Fruit fly (Drosophila melanogaster): ENCODE results near the gene CG6885.
A peak's percentile ranks its signal among the peaks of the same experiment; 100 is the strongest.

CG6885 gene

DNA sequence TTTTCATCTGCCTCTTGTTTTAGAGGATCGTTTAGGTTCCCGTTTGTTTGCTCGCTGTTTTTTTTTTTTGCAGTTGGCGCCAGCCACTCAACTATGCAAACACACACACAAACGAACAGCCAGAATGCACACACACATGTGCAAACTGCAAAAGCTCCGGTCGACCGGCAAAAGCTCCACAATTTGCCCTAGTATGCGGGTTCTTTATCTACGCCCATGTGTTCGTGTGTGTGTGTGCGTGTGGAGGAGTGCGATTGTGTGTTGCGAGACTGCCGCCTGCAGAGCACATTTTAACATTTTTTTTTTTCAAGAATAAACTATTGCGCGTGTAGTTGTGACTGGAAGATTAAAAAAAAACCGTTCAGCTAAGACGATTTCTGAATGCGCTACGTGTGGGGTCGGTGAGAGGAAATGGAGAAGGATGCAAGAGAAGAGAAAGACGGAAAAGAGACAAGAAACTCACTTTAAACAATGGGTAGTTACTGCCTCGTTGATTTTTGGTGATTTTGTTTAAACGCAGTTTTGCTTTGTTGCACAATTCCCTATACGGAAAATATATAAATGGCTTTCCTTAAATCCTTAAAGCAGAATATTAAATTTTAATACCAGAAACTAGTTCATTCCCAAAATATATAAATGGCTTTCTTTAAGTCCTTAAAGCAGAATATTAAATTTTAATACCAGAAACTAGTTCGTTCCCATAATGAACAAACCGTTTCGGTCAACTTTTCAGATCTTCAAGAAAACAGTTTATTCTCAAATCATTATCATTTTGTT, 47.1 kb downstream of the CG6885 start (continued):
- TF ChIP-seq CG3281 (GFP tag; optimal IDR thresholded peaks at IDR 0.05) (peak; percentile 57), CG16863 (GFP tag; optimal IDR thresholded peaks at IDR 0.05) (no peak), zfh1 (GFP tag; IDR thresholded peaks at IDR 0.05) (0 out of 3 replicates have a peak, but pooled peaks have one; percentile 25), CG4360 (GFP tag; IDR thresholded peaks at IDR 0.05) (no peak), ac (GFP tag; optimal IDR thresholded peaks at IDR 0.05) (no peak), Hr3 (GFP tag; optimal IDR thresholded peaks at IDR 0.05) (peak; percentile 38), Adf1 (GFP tag; IDR thresholded peaks at IDR 0.05) (peak; percentile 42), CG8924 (tag; optimal IDR thresholded peaks at IDR 0.05) (peak; percentile 9), NK7.1 (GFP tag; optimal IDR thresholded peaks at IDR 0.05) (peak; percentile 1), Ssrp (tag; optimal IDR thresholded peaks at IDR 0.05) (no peak), ftz-f1 (GFP tag; optimal IDR thresholded peaks at IDR 0.05) (peak; percentile 87), lmd (GFP tag; IDR thresholded peaks at IDR 0.05) (peak; percentile 31; the same call in 1 of the 2 replicates), CG10654 (GFP tag; optimal IDR thresholded peaks at IDR 0.05) (no peak), Lim3 (GFP tag; IDR thresholded peaks at IDR 0.05) (no peak), CG14441 (GFP tag; IDR thresholded peaks at IDR 0.05) (peak; percentile 62), ci (GFP tag; IDR thresholded peaks at IDR 0.05) (peak; percentile 59; the same call in 1 of the 3 replicates), tgo (GFP tag; IDR thresholded peaks at IDR 0.05) (peak; percentile 23; the same call in 1 of the 3 replicates), chinmo (GFP tag; IDR thresholded peaks at IDR 0.05; ENCODE audit: partially characterized antibody) (peak; percentile 99), amos (GFP tag; IDR thresholded peaks at IDR 0.05; ENCODE audit: partially characterized antibody) (no peak), CG6765 (GFP tag; optimal IDR thresholded peaks at IDR 0.05) (peak; percentile 17), sqz (GFP tag; optimal IDR thresholded peaks at IDR 0.05) (peak; percentile 93), CG10366 (GFP tag; IDR thresholded peaks at IDR 0.05) (peak; percentile 39; the same call in 1 of the 2 replicates), CG11504 (tag; optimal IDR thresholded peaks at IDR 0.05) (peak; percentile 64), CHES-1-like (GFP tag; optimal IDR thresholded peaks at IDR 0.05) (peak; percentile 21), hth (optimal IDR thresholded peaks at IDR 0.05) (no peak), Oli (tag; optimal IDR thresholded peaks at IDR 0.05) (peak; percentile 55), ara (GFP tag; IDR thresholded peaks at IDR 0.05) (no peak), CG7357 (GFP tag; IDR thresholded peaks at IDR 0.05) (0 out of 3 replicates have a peak, but pooled peaks have one; percentile 25), fu2 (GFP tag; optimal IDR thresholded peaks at IDR 0.05) (peak; percentile 18), CG6791 (GFP tag; IDR thresholded peaks at IDR 0.05; ENCODE audit: partially characterized antibody) (no peak), Nf-YC (tag; optimal IDR thresholded peaks at IDR 0.05) (peak; percentile 21), sens (GFP tag) (peak; percentile 80), peb (GFP tag; IDR thresholded peaks at IDR 0.05) (no peak), CG1529 (GFP tag; optimal IDR thresholded peaks at IDR 0.05) (no peak), CG10321 (GFP tag; IDR thresholded peaks at IDR 0.05) (0 out of 2 replicates have a peak, but pooled peaks have one; percentile 14), vnd (GFP tag; IDR thresholded peaks at IDR 0.05; ENCODE audit: partially characterized antibody) (no peak), Hmr (GFP tag; optimal IDR thresholded peaks at IDR 0.05) (peak; percentile 33), CG14014 (GFP tag; IDR thresholded peaks at IDR 0.05) (peak; percentile 54; the same call in 1 of the 2 replicates), CG4730 (GFP tag; IDR thresholded peaks at IDR 0.05) (peak; percentile 18; the same call in 1 of the 2 replicates), bab2 (GFP tag; optimal IDR thresholded peaks at IDR 0.05) (peak; percentile 32), Nf-YA (GFP tag; IDR thresholded peaks at IDR 0.05) (peak; percentile 48; the same call in 1 of the 2 replicates), CG12219 (GFP tag; optimal IDR thresholded peaks at IDR 0.05) (no peak), CG6654 (GFP tag; optimal IDR thresholded peaks at IDR 0.05) (no peak), CoRest (tag; optimal IDR thresholded peaks at IDR 0.05) (peak; percentile 60), hb (GFP tag; IDR thresholded peaks at IDR 0.05; ENCODE audit: partially characterized antibody) (no peak), CG2678 (tag; optimal IDR thresholded peaks at IDR 0.05) (peak; percentile 59), ind (GFP tag; optimal IDR thresholded peaks at IDR 0.05) (peak; percentile 50), mam (GFP tag; optimal IDR thresholded peaks at IDR 0.05) (peak; percentile 37), CG34376 (GFP tag; optimal IDR thresholded peaks at IDR 0.05) (peak; percentile 3), GATAe (GFP tag; conservative IDR thresholded peaks at IDR 0.05) (peak; percentile 73)

All from whole organism, embryonic.